Worm (Caenorhabditis elegans): ENCODE measurements around the gene B0432.8.

Gene B0432.8

ce11 chrII:290282-290681 is 11.7 kb upstream of the B0432.8 start, which contains the start of gene djr-1.1:
TSS of gene djr-1.1 (plus strand) at chrII:290582.
- no peak for TF ChIP-seq fos-1 (tag; optimal IDR thresholded peaks at IDR 0.05)
- TF ChIP-seq pqm-1 (tag; optimal IDR thresholded peaks at IDR 0.05) = no peak
- TF ChIP-seq lin-15B (tag; optimal IDR thresholded peaks at IDR 0.05) = no peak
- TF ChIP-seq nhr-41 (GFP tag; IDR thresholded peaks at IDR 0.05) = no peak
- TF ChIP-seq spr-3 (GFP tag; optimal IDR thresholded peaks at IDR 0.05) = no peak
- no peak for TF ChIP-seq jun-1 (tag; optimal IDR thresholded peaks at IDR 0.05)
- no peak for TF ChIP-seq madf-5 (GFP tag; IDR thresholded peaks at IDR 0.05)
- no peak for TF ChIP-seq daf-12 (tag; optimal IDR thresholded peaks at IDR 0.05)
- TF ChIP-seq aha-1 (tag) = no peak
- no peak for TF ChIP-seq mdt-29 (GFP tag; IDR thresholded peaks at IDR 0.05)
- no peak for TF ChIP-seq hif-1 (tag; optimal IDR thresholded peaks at IDR 0.05)
- TF ChIP-seq zfp-2 (tag; optimal IDR thresholded peaks at IDR 0.05) = no peak
- no peak for TF ChIP-seq saeg-2 (GFP tag; IDR thresholded peaks at IDR 0.05)
- no peak for TF ChIP-seq hlh-30 (tag; optimal IDR thresholded peaks at IDR 0.05; ENCODE audit: insufficient read depth)
- no peak for TF ChIP-seq nhr-111 (GFP tag; optimal IDR thresholded peaks at IDR 0.05)

- no peak for TF ChIP-seq mxl-2 (GFP tag; conservative IDR thresholded peaks at IDR 0.05)
- TF ChIP-seq nhr-42 (GFP tag; IDR thresholded peaks at IDR 0.05) = peak; percentile 61; the same call in 1 of the 2 replicates
- no peak for TF ChIP-seq unc-62 (GFP tag; optimal IDR thresholded peaks at IDR 0.05 in 1 of 2)
- TF ChIP-seq unc-62 (tag; optimal IDR thresholded peaks at IDR 0.05) = no peak
- TF ChIP-seq daf-8 (GFP tag; IDR thresholded peaks at IDR 0.05) = no peak
- TF ChIP-seq snpc-1.2 (GFP tag; IDR thresholded peaks at IDR 0.05) = 0 out of 2 replicates have a peak, but pooled peaks have one; percentile 14
- no peak for TF ChIP-seq ztf-11 (tag; optimal IDR thresholded peaks at IDR 0.05)
- no peak for TF ChIP-seq nhr-237 (tag; optimal IDR thresholded peaks at IDR 0.05)
- TF ChIP-seq rbr-2 (tag; optimal IDR thresholded peaks at IDR 0.05) = no peak
- peak; percentile 46; the same call in 1 of the 2 replicates for TF ChIP-seq T26A8.4 (GFP tag; IDR thresholded peaks at IDR 0.05)
- peak; percentile 23 for TF ChIP-seq sdz-12 (GFP tag; optimal IDR thresholded peaks at IDR 0.05)
- TF ChIP-seq nhr-102 (tag; optimal IDR thresholded peaks at IDR 0.05) = no peak
- no peak for TF ChIP-seq mxl-3 (GFP tag; optimal IDR thresholded peaks at IDR 0.05)
These were observed 10.2 kb upstream of the B0432.8 start, which contains the start of gene mrpl-41 for ce11 chrII:288705-289205. TSS of gene mrpl-41 (plus strand) at chrII:288939.

ce11 chrII:286551-286724 is 7.9 kb upstream of the B0432.8 start, which contains the start of gene misc-1:
TSS of gene misc-1 (plus strand) at chrII:286625.
- no peak for TF ChIP-seq hlh-30 (tag; optimal IDR thresholded peaks at IDR 0.05; ENCODE audit: insufficient read depth)
- no peak for TF ChIP-seq nhr-6 (tag; optimal IDR thresholded peaks at IDR 0.05)
- no peak for TF ChIP-seq Y48G9A.11 (GFP tag; IDR thresholded peaks at IDR 0.05)

- peak; percentile 19 for TF ChIP-seq pqm-1 (tag; optimal IDR thresholded peaks at IDR 0.05)
- TF ChIP-seq T20F7.1 (GFP tag; optimal IDR thresholded peaks at IDR 0.05) = peak; percentile 85
- TF ChIP-seq madf-5 (GFP tag; IDR thresholded peaks at IDR 0.05) = no peak
- peak; percentile 71 for TF ChIP-seq dmd-6 (GFP tag; IDR thresholded peaks at IDR 0.05)
- no peak for TF ChIP-seq fkh-10 (GFP tag; optimal IDR thresholded peaks at IDR 0.05)
- TF ChIP-seq aly-2 (tag; optimal IDR thresholded peaks at IDR 0.05) = no peak
- peak; percentile 51; the same call in 1 of the 2 replicates for TF ChIP-seq pha-4 (GFP tag; IDR thresholded peaks at IDR 0.05)
- peak; percentile 92 for TF ChIP-seq pha-4 (tag; optimal IDR thresholded peaks at IDR 0.05)
- peak; percentile 96 for TF ChIP-seq dpl-1 (GFP tag; optimal IDR thresholded peaks at IDR 0.05)
- TF ChIP-seq hlh-11 (tag; optimal IDR thresholded peaks at IDR 0.05) = peak; percentile 64
- TF ChIP-seq nhr-11 (tag; optimal IDR thresholded peaks at IDR 0.05) = peak; percentile 25
- 0 out of 2 replicates have a peak, but pooled peaks have one; percentile 20 for TF ChIP-seq daf-19 (GFP tag; conservative IDR thresholded peaks at IDR 0.05)
- TF ChIP-seq aha-1 (tag) = peak; percentile 95
- TF ChIP-seq F49E8.2 (tag; optimal IDR thresholded peaks at IDR 0.05; ENCODE audit: borderline replicate concordance) = no peak
- no peak for TF ChIP-seq nhr-237 (tag; optimal IDR thresholded peaks at IDR 0.05)
- TF ChIP-seq spr-3 (GFP tag; optimal IDR thresholded peaks at IDR 0.05) = peak; percentile 11
- no peak for TF ChIP-seq Y5F2A.4 (GFP tag; optimal IDR thresholded peaks at IDR 0.05)
- TF ChIP-seq nhr-28 (tag; optimal IDR thresholded peaks at IDR 0.05) = peak; percentile 57
- TF ChIP-seq hmg-1.1 (GFP tag; IDR thresholded peaks at IDR 0.05) = peak; percentile 42; the same call in 1 of the 2 replicates
- TF ChIP-seq Y48G9A.11 (GFP tag; IDR thresholded peaks at IDR 0.05) = no peak
- no peak for TF ChIP-seq fos-1 (tag; optimal IDR thresholded peaks at IDR 0.05)
- peak; percentile 62 for TF ChIP-seq lin-13 (GFP tag; optimal IDR thresholded peaks at IDR 0.05)
These were observed 7.4 kb upstream of the B0432.8 start, which contains the start of gene B0432.10 for ce11 chrII:285627-286550. TSS of gene B0432.10 (minus strand) at chrII:286275.

Data from whole organism, L4 larva.